Fruit fly (Drosophila melanogaster): ENCODE results near the gene CycJ.

CycJ gene

DNA sequence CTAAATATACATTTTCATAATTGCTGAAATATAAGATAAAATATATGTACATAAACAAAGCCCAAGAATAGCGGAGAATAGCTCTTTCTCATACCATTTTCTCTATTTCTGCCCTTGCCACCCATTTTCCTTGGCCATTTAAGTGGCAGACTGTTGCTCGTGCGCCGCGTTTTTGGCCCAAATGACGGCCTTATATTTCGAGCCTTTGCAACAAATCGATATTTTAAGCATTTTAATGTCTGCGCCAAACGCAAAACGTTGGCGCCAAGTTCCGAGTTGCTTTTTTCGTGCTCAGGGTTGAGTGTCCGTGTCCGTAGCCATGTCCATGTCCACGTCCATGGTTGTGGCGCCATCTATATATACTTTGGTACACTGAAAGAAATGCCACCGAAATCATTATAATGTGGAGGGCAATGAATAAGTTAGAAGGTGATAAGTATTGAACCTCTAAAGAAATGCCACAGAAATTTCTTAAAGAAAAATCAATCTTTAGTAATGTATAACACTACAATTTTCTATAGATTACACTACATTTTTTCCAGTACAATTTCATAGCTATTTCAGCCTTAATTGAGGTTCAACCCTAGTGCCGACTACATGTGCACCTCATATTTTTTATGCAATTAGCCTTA is 26.0 kb downstream of the CycJ start (continued):
- TF ChIP-seq CG12769 (tag; optimal IDR thresholded peaks at IDR 0.05) (peak; percentile 44), CG8359 (GFP tag; optimal IDR thresholded peaks at IDR 0.05; ENCODE audit: borderline replicate concordance) (no peak), CG7839 (tag; optimal IDR thresholded peaks at IDR 0.05) (peak; percentile 50), Spps (tag; optimal IDR thresholded peaks at IDR 0.05) (no peak), CG18476 (GFP tag; optimal IDR thresholded peaks at IDR 0.05) (no peak), btn (GFP tag; optimal IDR thresholded peaks at IDR 0.05) (no peak), CTCF (GFP tag; optimal IDR thresholded peaks at IDR 0.05) (peak; percentile 77), H15 (GFP tag; IDR thresholded peaks at IDR 0.05) (no peak), cad (GFP tag; optimal IDR thresholded peaks at IDR 0.05) (no peak), sd (tag; optimal IDR thresholded peaks at IDR 0.05) (no peak), CG15479 (GFP tag; optimal IDR thresholded peaks at IDR 0.05) (no peak), seq (GFP tag; IDR thresholded peaks at IDR 0.05) (peak; percentile 56; the same call in 1 of the 2 replicates), CG14050 (GFP tag; IDR thresholded peaks at IDR 0.05) (no peak), CG31441 (GFP tag; IDR thresholded peaks at IDR 0.05) (no peak), unpg (GFP tag; optimal IDR thresholded peaks at IDR 0.05) (peak; percentile 35), gro (GFP tag; optimal IDR thresholded peaks at IDR 0.05) (peak; percentile 2), Doc2 (GFP tag; IDR thresholded peaks at IDR 0.05) (no peak), CG11695 (GFP tag; IDR thresholded peaks at IDR 0.05) (no peak), CG7556 (GFP tag; optimal IDR thresholded peaks at IDR 0.05) (peak; percentile 50), zfh2 (GFP tag; optimal IDR thresholded peaks at IDR 0.05) (no peak), CG17612 (GFP tag; IDR thresholded peaks at IDR 0.05) (no peak), ase (GFP tag; IDR thresholded peaks at IDR 0.05) (no peak), dm (GFP tag; optimal IDR thresholded peaks at IDR 0.05) (no peak), Gsc (GFP tag; IDR thresholded peaks at IDR 0.05) (no peak), CG12942 (GFP tag; optimal IDR thresholded peaks at IDR 0.05) (no peak), zen2 (GFP tag; IDR thresholded peaks at IDR 0.05; ENCODE audit: partially characterized antibody) (no peak), CG11247 (GFP tag; IDR thresholded peaks at IDR 0.05) (no peak), Ravus (GFP tag; IDR thresholded peaks at IDR 0.05) (no peak), prd (optimal IDR thresholded peaks at IDR 0.05) (no peak), prd (GFP tag; IDR thresholded peaks at IDR 0.05) (no peak), Rx (GFP tag; IDR thresholded peaks at IDR 0.05) (no peak), scrt (GFP tag; optimal IDR thresholded peaks at IDR 0.05) (peak; percentile 91), pnt (GFP tag; optimal IDR thresholded peaks at IDR 0.05) (no peak), CG6765 (GFP tag; optimal IDR thresholded peaks at IDR 0.05) (no peak), Lhr (GFP tag; optimal IDR thresholded peaks at IDR 0.05) (no peak), bsh (GFP tag; optimal IDR thresholded peaks at IDR 0.05) (no peak), ham (GFP tag; IDR thresholded peaks at IDR 0.05) (no peak), Kr (GFP tag; optimal IDR thresholded peaks at IDR 0.05) (no peak), CG30431 (GFP tag; optimal IDR thresholded peaks at IDR 0.05) (no peak), HLHmδ (GFP tag; optimal IDR thresholded peaks at IDR 0.05) (no peak), CG34422 (GFP tag; IDR thresholded peaks at IDR 0.05) (no peak), CG10959 (GFP tag; IDR thresholded peaks at IDR 0.05) (no peak), Asciz (GFP tag; optimal IDR thresholded peaks at IDR 0.05) (no peak), pan (optimal IDR thresholded peaks at IDR 0.05) (no peak), pan (GFP tag; optimal IDR thresholded peaks at IDR 0.05 in 1 of 2, IDR thresholded peaks at IDR 0.05 in 1 of 2) (no peak), p53 (GFP tag; optimal IDR thresholded peaks at IDR 0.05) (no peak), sens-2 (GFP tag; IDR thresholded peaks at IDR 0.05) (no peak), CG34376 (GFP tag; optimal IDR thresholded peaks at IDR 0.05) (no peak), Ssrp (tag; optimal IDR thresholded peaks at IDR 0.05) (no peak), Med (GFP tag) (no peak), CG9215 (GFP tag; IDR thresholded peaks at IDR 0.05) (no peak), crol (GFP tag; IDR thresholded peaks at IDR 0.05) (no peak)
